Worm (Caenorhabditis elegans) whole organism, midembryonic: Measurements from ENCODE around the gene lgc-25.

Experiments
- T22C8.4 ChIP-seq: fragments of 200-800 bp; sonication (Bioruptor generic); IDR thresholded peaks from 2 replicates; pipeline ENCODE4 v1.3.6; 2022; ENCODE audit warnings: missing genetic modification characterization, missing compliant biosample characterization
- cog-1 ChIP-seq: sonication (generic microtip); optimal IDR thresholded peaks from 2 replicates; lab custom pipeline; 2016; ENCODE audit warnings: missing genetic modification characterization, missing compliant biosample characterization
- flt-1 ChIP-seq: fragments of 200-800 bp; sonication (Bioruptor generic); IDR thresholded peaks from 2 replicates; pipeline ENCODE4 v1.3.6; 2022; ENCODE audit warnings: missing genetic modification characterization, missing compliant biosample characterization
- klf-2 ChIP-seq: fragments of 200-800 bp; sonication (Bioruptor generic); conservative IDR thresholded peaks from 2 replicates; pipeline ENCODE4 v1.3.6; 2022; ENCODE audit warnings: missing genetic modification reagents, missing genetic modification characterization, missing compliant biosample characterization
- med-1 ChIP-seq: sonication (generic microtip); optimal IDR thresholded peaks from 2 replicates; lab custom pipeline; 2017; ENCODE audit warnings: missing genetic modification characterization, mild to moderate bottlenecking, missing compliant biosample characterization, antibody characterized with exemption, missing genetic modification reagents; ENCODE audit not compliant: insufficient read depth
- ref-1 ChIP-seq: fragments of 200-800 bp; sonication (Bioruptor generic); conservative IDR thresholded peaks from 2 replicates; pipeline ENCODE4 v1.3.6; 2022; ENCODE audit warnings: missing genetic modification reagents, missing genetic modification characterization, missing compliant biosample characterization
- tab-1 ChIP-seq: fragments of 200-800 bp; sonication (Bioruptor generic); IDR thresholded peaks from 2 replicates; pipeline ENCODE4 v1.3.6; 2022; ENCODE audit warnings: missing genetic modification characterization, missing compliant biosample characterization
- ztf-23 ChIP-seq: fragments of 200-800 bp; sonication (Bioruptor generic); IDR thresholded peaks from 2 replicates; pipeline ENCODE4 v1.3.6; 2022; ENCODE audit warnings: missing genetic modification reagents, missing genetic modification characterization, missing compliant biosample characterization
- ztf-29 ChIP-seq: fragments of 200-800 bp; sonication (Bioruptor generic); IDR thresholded peaks from 2 replicates; pipeline ENCODE4 v1.3.6; 2022; ENCODE audit warnings: missing genetic modification reagents, missing genetic modification characterization, missing compliant biosample characterization

Gene lgc-25

ce11 chrX:14145634-14146033, 15.9 kb downstream of the lgc-25 start:
- TF ChIP-seq T22C8.4 (GFP tag; lab: Robert Waterston, UW): no peak
- no peak for TF ChIP-seq flt-1 (GFP tag; lab: Robert Waterston, UW)
- TF ChIP-seq ztf-23: no peak
- no peak for TF ChIP-seq cog-1

- TF ChIP-seq ref-1 (GFP tag; lab: Robert Waterston, UW) (no peak), cog-1 (no peak), med-1 (no peak), flt-1 (GFP tag; lab: Robert Waterston, UW) (no peak), klf-2 (no peak), tab-1 (GFP tag; lab: Robert Waterston, UW) (no peak), ztf-23 (no peak)
Measured at ce11 chrX:14141896-14142392, 19.6 kb downstream of the lgc-25 start, which contains the start of gene ceh-89. Gene ceh-89, plus strand, starts transcription at chrX:14141946.

- TF ChIP-seq flt-1 (GFP tag; lab: Robert Waterston, UW) (no peak), med-1 (no peak), T22C8.4 (GFP tag; lab: Robert Waterston, UW) (no peak), ztf-23 (no peak), klf-2 (no peak), tab-1 (GFP tag; lab: Robert Waterston, UW) (no peak), ref-1 (GFP tag; lab: Robert Waterston, UW) (no peak), cog-1 (no peak), ztf-29 (GFP tag; lab: Robert Waterston, UW) (no peak)
Measured at ce11 chrX:14141344-14141841, 20.1 kb downstream of the lgc-25 start.

ce11 chrX:14140040-14140439, 21.5 kb downstream of the lgc-25 start, which contains the start of gene nkat-1:
Gene nkat-1, minus strand, starts transcription at chrX:14140140.
- TF ChIP-seq ztf-29 (GFP tag; lab: Robert Waterston, UW): no peak
- TF ChIP-seq med-1: no peak
- no peak for TF ChIP-seq flt-1 (GFP tag; lab: Robert Waterston, UW)

ce11 chrX:14134883-14135282, 26.7 kb downstream of the lgc-25 start:
- TF ChIP-seq ztf-29 (GFP tag; lab: Robert Waterston, UW) (no peak), cog-1 (no peak), ref-1 (GFP tag; lab: Robert Waterston, UW) (0 out of 2 replicates have a peak, but pooled peaks have one; percentile 21), flt-1 (GFP tag; lab: Robert Waterston, UW) (peak; percentile 69), klf-2 (no peak), T22C8.4 (GFP tag; lab: Robert Waterston, UW) (0 out of 2 replicates have a peak, but pooled peaks have one; percentile 28), med-1 (no peak), ztf-23 (no peak), tab-1 (GFP tag; lab: Robert Waterston, UW) (no peak)

- TF ChIP-seq med-1: no peak
- TF ChIP-seq T22C8.4 (GFP tag; lab: Robert Waterston, UW): no peak
- TF ChIP-seq ztf-29 (GFP tag; lab: Robert Waterston, UW): no peak
Measured at ce11 chrX:14134244-14134643, 27.3 kb downstream of the lgc-25 start, which contains the start of gene F28H6.8. Gene F28H6.8, minus strand, starts transcription at chrX:14134344.

ce11 chrX:14132677-14133076, 28.9 kb downstream of the lgc-25 start:
- TF ChIP-seq med-1 (no peak), tab-1 (GFP tag; lab: Robert Waterston, UW) (no peak), flt-1 (GFP tag; lab: Robert Waterston, UW) (no peak), klf-2 (no peak), cog-1 (no peak), ztf-23 (no peak)

ce11 chrX:14131476-14131875, 30.1 kb downstream of the lgc-25 start:
- TF ChIP-seq ztf-29 (GFP tag; lab: Robert Waterston, UW): no peak
- no peak for TF ChIP-seq cog-1
- TF ChIP-seq klf-2: no peak
- TF ChIP-seq flt-1 (GFP tag; lab: Robert Waterston, UW): no peak
- no peak for TF ChIP-seq ztf-23
- TF ChIP-seq tab-1 (GFP tag; lab: Robert Waterston, UW): no peak
- TF ChIP-seq ref-1 (GFP tag; lab: Robert Waterston, UW): no peak
- TF ChIP-seq T22C8.4 (GFP tag; lab: Robert Waterston, UW): no peak
- TF ChIP-seq med-1: no peak

- TF ChIP-seq flt-1 (GFP tag; lab: Robert Waterston, UW) (no peak), ref-1 (GFP tag; lab: Robert Waterston, UW) (no peak), cog-1 (no peak), T22C8.4 (GFP tag; lab: Robert Waterston, UW) (peak; percentile 43; the same call in 1 of the 2 replicates)
Measured at ce11 chrX:14127291-14127922, 34.1 kb downstream of the lgc-25 start, which contains the start of gene F28H6.4. Gene F28H6.4, plus strand, starts transcription at chrX:14127872.

- TF ChIP-seq cog-1 (no peak), ztf-29 (GFP tag; lab: Robert Waterston, UW) (no peak), klf-2 (no peak), ztf-23 (no peak), med-1 (no peak), T22C8.4 (GFP tag; lab: Robert Waterston, UW) (no peak), flt-1 (GFP tag; lab: Robert Waterston, UW) (no peak)
Measured at ce11 chrX:14125870-14126269, 35.7 kb downstream of the lgc-25 start, which contains the start of gene F28H6.6. Gene F28H6.6, minus strand, starts transcription at chrX:14125879.

- TF ChIP-seq klf-2: no peak
- TF ChIP-seq T22C8.4 (GFP tag; lab: Robert Waterston, UW): no peak
- TF ChIP-seq ztf-23: no peak
Measured at ce11 chrX:14118762-14119161, 42.8 kb downstream of the lgc-25 start.
